Worm (Caenorhabditis elegans): ENCODE results near the gene T22C8.1.

DNA sequence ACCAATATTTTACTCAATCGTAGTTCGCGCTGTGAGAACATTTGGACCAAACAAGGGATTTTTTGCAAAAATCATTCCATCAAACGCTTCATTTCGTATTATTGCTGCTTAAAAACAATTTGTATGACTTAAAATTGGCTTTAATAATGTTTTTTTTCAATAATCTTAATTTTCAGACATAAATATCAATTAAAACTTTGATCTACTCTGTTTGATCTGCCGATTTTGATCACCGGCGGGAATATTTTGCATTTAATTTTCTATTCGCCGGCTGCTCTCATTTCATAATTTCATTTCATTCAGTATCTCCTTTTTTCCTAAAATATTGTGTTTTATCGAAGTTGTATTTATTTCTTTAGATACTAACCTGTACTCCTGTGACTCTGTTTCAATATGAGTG lies 37.4 kb upstream of the T22C8.1 start, which contains the start of gene puf-5:
- TF ChIP-seq jun-1 (tag; optimal IDR thresholded peaks at IDR 0.05) (no peak), fos-1 (tag; optimal IDR thresholded peaks at IDR 0.05) (no peak), mep-1 (tag; optimal IDR thresholded peaks at IDR 0.05) (no peak), C34B4.2 (tag; optimal IDR thresholded peaks at IDR 0.05) (no peak), unc-130 (tag; optimal IDR thresholded peaks at IDR 0.05) (no peak)
